Worm (Caenorhabditis elegans) whole organism, L4/young adult: ENCODE data around the gene kin-20.

Experiments
- W03F9.2 ChIP-seq: fragments of 150-350 bp; optimal IDR thresholded peaks from 2 replicates; lab custom pipeline; 2014; ENCODE audit warnings: missing biosample characterization, missing genetic modification characterization
- dao-5 ChIP-seq: sonication (generic microtip); optimal IDR thresholded peaks from 2 replicates; lab custom pipeline; 2016; ENCODE audit warnings: missing genotype, missing genetic modification characterization, moderate library complexity, missing compliant biosample characterization
- him-1 ChIP-seq: sonication (generic microtip); optimal IDR thresholded peaks from 2 replicates; lab custom pipeline; 2016; ENCODE audit warnings: missing genotype, missing genetic modification reagents, missing genetic modification characterization, missing compliant biosample characterization

- TF ChIP-seq dao-5 (tag; lab: Kevin White, UChicago) (no peak), him-1 (tag; lab: Kevin White, UChicago) (no peak), W03F9.2 (tag; lab: Kevin White, UChicago) (no peak)
Measured at ce11 chrX:15229174-15229573, 48.4 kb downstream of the kin-20 start.
